Worm (Caenorhabditis elegans) whole organism, L4 larva: ENCODE results near the gene ddo-2.
"Not testable (repeated sequence)": the region's sequence is repeated elsewhere in the genome, so short reads cannot be mapped to it uniquely, and the experiment has no call there.

Experiments
- D1046.2 ChIP-seq: fragments of 200-800 bp; sonication (Bioruptor generic); IDR thresholded peaks from 2 replicates; pipeline ENCODE4 v1.3.6; 2022; ENCODE audit warnings: missing genetic modification characterization, missing compliant biosample characterization
- aly-2 ChIP-seq: sonication (generic microtip); optimal IDR thresholded peaks from 2 replicates; lab custom pipeline; 2018; ENCODE audit warnings: missing biosample characterization, missing genetic modification characterization
- ama-1 ChIP-seq: fragments of 150-350 bp; optimal IDR thresholded peaks from 2 replicates; lab custom pipeline; 2014; ENCODE audit warnings: inconsistent platforms, mixed read lengths
- arid-1 ChIP-seq: fragments of 200-800 bp; sonication (Bioruptor generic); conservative IDR thresholded peaks from 2 replicates; pipeline ENCODE4 v1.3.6; 2022; ENCODE audit warnings: missing genetic modification reagents, missing genetic modification characterization, missing compliant biosample characterization
- attf-4 ChIP-seq: sonication (generic microtip); optimal IDR thresholded peaks from 3 replicates; lab custom pipeline; 2017; ENCODE audit warnings: missing biosample characterization, missing genetic modification characterization
- ceh-44 ChIP-seq: fragments of 200-800 bp; sonication (Bioruptor generic); IDR thresholded peaks from 2 replicates; pipeline ENCODE4 v1.3.6; 2022; ENCODE audit warnings: missing genetic modification reagents, missing genetic modification characterization, missing compliant biosample characterization
- ctbp-1 ChIP-seq: fragments of 200-800 bp; sonication (Bioruptor generic); IDR thresholded peaks from 2 replicates; pipeline ENCODE4 v1.3.6; 2022; ENCODE audit warnings: missing genetic modification reagents, missing genetic modification characterization, missing compliant biosample characterization
- dmd-6 ChIP-seq: fragments of 200-800 bp; sonication (Bioruptor generic); IDR thresholded peaks from 2 replicates; pipeline ENCODE4 v1.3.6; 2022; ENCODE audit warnings: missing genetic modification reagents, missing genetic modification characterization, missing compliant biosample characterization
- dpl-1 ChIP-seq: fragments of 150-350 bp; optimal IDR thresholded peaks from 2 replicates; lab custom pipeline; 2014; ENCODE audit warnings: missing biosample characterization, missing genetic modification reagents, missing genetic modification characterization
- duxl-1 ChIP-seq: sonication (generic microtip); optimal IDR thresholded peaks from 2 replicates; lab custom pipeline; 2016; ENCODE audit warnings: mild to moderate bottlenecking, missing genetic modification characterization, moderate library complexity, missing compliant biosample characterization; ENCODE audit not compliant: poor library complexity
- dve-1 ChIP-seq: sonication (generic microtip); optimal IDR thresholded peaks from 2 replicates; lab custom pipeline; 2017; ENCODE audit warnings: antibody characterized with exemption, mild to moderate bottlenecking, missing genetic modification characterization, missing compliant biosample characterization; ENCODE audit not compliant: insufficient read depth
- egl-43 ChIP-seq: fragments of 200-800 bp; sonication (Bioruptor generic); IDR thresholded peaks from 2 replicates; pipeline ENCODE4 v1.3.6; 2022; ENCODE audit warnings: missing genetic modification reagents, missing genetic modification characterization, missing compliant biosample characterization
- fkh-10 ChIP-seq: fragments of 150-350 bp; optimal IDR thresholded peaks from 2 replicates; lab custom pipeline; 2014; ENCODE audit warnings: missing biosample characterization, missing genetic modification reagents, missing genetic modification characterization
- hif-1 ChIP-seq, 2 experiments: sonication (generic microtip); optimal IDR thresholded peaks; 2 replicates each; lab custom pipeline; 2016 to 2017; ENCODE audit warnings: missing compliant biosample characterization in 2 of 2, missing genetic modification characterization in 2 of 2, missing genetic modification reagents in 2 of 2, missing genotype in 2 of 2, mild to moderate bottlenecking in 1 of 2
- hlh-11 ChIP-seq: fragments of 200-800 bp; sonication (Bioruptor generic); optimal IDR thresholded peaks from 2 replicates; lab custom pipeline; 2018; ENCODE audit warnings: mild to moderate bottlenecking, missing genetic modification characterization, missing compliant biosample characterization
- hlh-30 ChIP-seq: sonication (generic microtip); optimal IDR thresholded peaks from 2 replicates; lab custom pipeline; 2017; ENCODE audit warnings: antibody characterized with exemption, mild to moderate bottlenecking, missing genetic modification characterization, missing compliant biosample characterization; ENCODE audit not compliant: insufficient read depth
- lin-38 ChIP-seq: fragments of 200-800 bp; sonication (Bioruptor generic); IDR thresholded peaks from 2 replicates; pipeline ENCODE4 v1.3.6; 2022; ENCODE audit warnings: missing genetic modification reagents, missing genetic modification characterization, missing compliant biosample characterization
- lir-3 ChIP-seq: sonication (generic microtip); optimal IDR thresholded peaks from 2 replicates; lab custom pipeline; 2016; ENCODE audit warnings: mild to moderate bottlenecking, missing genetic modification characterization, missing compliant biosample characterization
- lsy-2 ChIP-seq, 2 experiments: fragments of 150-350 bp in 1 of 2; sonication (generic microtip) in 1 of 2; optimal IDR thresholded peaks; 2 replicates each; lab custom pipeline; 2014 to 2017; ENCODE audit warnings: missing biosample characterization in 2 of 2, missing genetic modification characterization in 2 of 2
- madf-5 ChIP-seq, 2 experiments: fragments of 200-800 bp; sonication (Bioruptor generic); IDR thresholded peaks; 2 replicates each; pipeline ENCODE4 v1.3.6; 2022; ENCODE audit warnings: missing compliant biosample characterization in 2 of 2, missing genetic modification characterization in 2 of 2
- madf-9 ChIP-seq: fragments of 200-800 bp; sonication (Bioruptor generic); conservative IDR thresholded peaks from 2 replicates; pipeline ENCODE4 v1.3.6; 2022; ENCODE audit warnings: missing genetic modification reagents, missing genetic modification characterization, missing compliant biosample characterization
- mdl-1 ChIP-seq, 2 experiments: fragments of 150-350 bp in 1 of 2; sonication (generic microtip) in 1 of 2; optimal IDR thresholded peaks; 2 replicates each; lab custom pipeline; 2014 to 2017; ENCODE audit warnings: missing biosample characterization in 2 of 2, missing genetic modification characterization in 2 of 2
- mep-1 ChIP-seq: fragments of 150-350 bp; sonication (generic microtip); optimal IDR thresholded peaks from 3 replicates; lab custom pipeline; 2014; ENCODE audit warnings: missing biosample characterization, missing genetic modification characterization
- mes-2 ChIP-seq: sonication (generic microtip); optimal IDR thresholded peaks from 2 replicates; lab custom pipeline; 2016; ENCODE audit warnings: missing genotype, mild to moderate bottlenecking, missing genetic modification characterization, missing compliant biosample characterization; ENCODE audit not compliant: poor library complexity, severe bottlenecking
- mxl-3 ChIP-seq: fragments of 200-800 bp; sonication (Bioruptor generic); optimal IDR thresholded peaks from 2 replicates; lab custom pipeline; 2018; ENCODE audit warnings: mild to moderate bottlenecking, missing genetic modification characterization, missing compliant biosample characterization
- nhr-111 ChIP-seq: fragments of 200-800 bp; sonication (Bioruptor generic); optimal IDR thresholded peaks from 2 replicates; lab custom pipeline; 2018; ENCODE audit warnings: mild to moderate bottlenecking, missing genetic modification characterization, missing compliant biosample characterization
- nhr-28 ChIP-seq: fragments of 150-350 bp; optimal IDR thresholded peaks from 2 replicates; lab custom pipeline; 2014; ENCODE audit warnings: missing biosample characterization, missing genetic modification characterization
- nhr-41 ChIP-seq: fragments of 200-800 bp; sonication (Bioruptor generic); IDR thresholded peaks from 2 replicates; pipeline ENCODE4 v1.3.6; 2022; ENCODE audit warnings: missing genetic modification reagents, missing genetic modification characterization, missing compliant biosample characterization
- nhr-6 ChIP-seq: fragments of 150-350 bp; optimal IDR thresholded peaks from 2 replicates; lab custom pipeline; 2014; ENCODE audit warnings: missing biosample characterization, missing genetic modification characterization
- pha-4 ChIP-seq, 2 experiments: fragments of 150-350 bp in 1 of 2; fragments of 200-800 bp in 1 of 2; sonication (Bioruptor generic) in 1 of 2; IDR thresholded peaks in 1 of 2; optimal IDR thresholded peaks in 1 of 2; 2 replicates each; pipeline versions ENCODE4 v1.3.6 to Lab custom; 2014 to 2022; ENCODE audit warnings: missing genetic modification characterization in 2 of 2, missing genetic modification reagents in 2 of 2, missing biosample characterization in 1 of 2, missing compliant biosample characterization in 1 of 2
- snpc-4 ChIP-seq: fragments of 150-350 bp; optimal IDR thresholded peaks from 2 replicates; lab custom pipeline; 2014; ENCODE audit warnings: missing biosample characterization, missing genetic modification characterization
- tag-97 ChIP-seq: fragments of 200-800 bp; sonication (Bioruptor generic); IDR thresholded peaks from 2 replicates; pipeline ENCODE4 v1.3.6; 2022; ENCODE audit warnings: missing genetic modification characterization, missing compliant biosample characterization
- tra-1 ChIP-seq: fragments of 200-800 bp; sonication (Bioruptor generic); IDR thresholded peaks from 2 replicates; pipeline ENCODE4 v1.3.6; 2022; ENCODE audit warnings: missing genetic modification reagents, missing genetic modification characterization, missing compliant biosample characterization
- unc-130 ChIP-seq: sonication (generic microtip); optimal IDR thresholded peaks from 2 replicates; lab custom pipeline; 2016; ENCODE audit warnings: missing genetic modification reagents, missing genetic modification characterization, missing compliant biosample characterization
- unc-62 ChIP-seq, 3 experiments: fragments of 150-350 bp in 1 of 3; sonication (generic microtip); optimal IDR thresholded peaks in 2 of 3; peaks in 1 of 3; 1 replicate in 1 of 3; 2 replicates in 2 of 3; lab custom pipeline; 2014 to 2017; ENCODE audit warnings: missing biosample characterization in 3 of 3, missing genetic modification characterization in 3 of 3, missing genetic modification reagents in 3 of 3, missing genotype in 1 of 3
- vab-7 ChIP-seq: fragments of 200-800 bp; sonication (Bioruptor generic); IDR thresholded peaks from 2 replicates; pipeline ENCODE4 v1.3.6; 2022; ENCODE audit warnings: missing genetic modification reagents, missing genetic modification characterization, missing compliant biosample characterization
- zfp-2 ChIP-seq: sonication (generic microtip); optimal IDR thresholded peaks from 2 replicates; lab custom pipeline; 2016; ENCODE audit warnings: mild to moderate bottlenecking, missing genetic modification characterization, missing compliant biosample characterization
- zip-11 ChIP-seq: fragments of 200-800 bp; sonication (Bioruptor generic); IDR thresholded peaks from 2 replicates; pipeline ENCODE4 v1.3.6; 2022; ENCODE audit warnings: missing genetic modification characterization, missing compliant biosample characterization

The ddo-2 gene

ce11 chrV:7446965-7447364, 11.5 kb upstream of the ddo-2 start, which contains the start of gene F25E5.5:
Gene F25E5.5, plus strand, starts transcription at chrV:7447265.
- TF ChIP-seq hlh-30 (tag; lab: Kevin White, UChicago) (peak; percentile 14), madf-9 (GFP tag; lab: Robert Waterston, UW) (no peak), snpc-4 (tag; lab: Kevin White, UChicago) (no peak), nhr-28 (peak; percentile 44)

- TF ChIP-seq nhr-111 (GFP tag; lab: Kevin White, UChicago); lir-3 (tag; lab: Kevin White, UChicago); zip-11: not testable (repeated sequence)
Measured at ce11 chrV:7444331-7444730, 8.8 kb upstream of the ddo-2 start, which contains the start of gene nhr-141. Gene nhr-141, plus strand, starts transcription at chrV:7444661.

- TF ChIP-seq arid-1 (GFP tag; lab: Robert Waterston, UW) (0 out of 2 replicates have a peak, but pooled peaks have one; percentile 41), madf-5 (GFP tag; IDR thresholded peaks at IDR 0.05; lab: Robert Waterston, UW) (0 out of 4 replicates have a peak, but pooled peaks of 1 of the 2 experiments have one; percentile 17), vab-7 (GFP tag; lab: Robert Waterston, UW) (0 out of 2 replicates have a peak, but pooled peaks have one; percentile 25), zip-11 (peak; percentile 62; the same call in 1 of the 2 replicates), tag-97 (0 out of 2 replicates have a peak, but pooled peaks have one; percentile 36)
Measured at ce11 chrV:7443480-7443879, 8.0 kb upstream of the ddo-2 start.

- TF ChIP-seq attf-4 (tag; lab: Kevin White, UChicago) (no peak), ctbp-1 (GFP tag; lab: Robert Waterston, UW) (no peak), zfp-2 (tag; lab: Kevin White, UChicago) (no peak), lin-38 (no peak), mep-1 (tag; lab: Kevin White, UChicago) (no peak), mdl-1 (tag; optimal IDR thresholded peaks at IDR 0.05; lab: Kevin White, UChicago) (no peak), aly-2 (tag; lab: Kevin White, UChicago) (no peak), ceh-44 (no peak), unc-130 (GFP tag; lab: Kevin White, UChicago) (no peak), ama-1 (no peak), dmd-6 (no peak), mxl-3 (GFP tag; lab: Kevin White, UChicago) (no peak)
- TF ChIP-seq, all 104 proteins: peak for 0
Measured at ce11 chrV:7439807-7440206, 4.3 kb upstream of the ddo-2 start, which contains the start of gene try-13. Gene try-13, plus strand, starts transcription at chrV:7440107.

- TF ChIP-seq duxl-1 (tag; lab: Kevin White, UChicago) (no peak), nhr-28 (no peak), lsy-2 (tag; optimal IDR thresholded peaks at IDR 0.05; lab: Kevin White, UChicago) (no peak), dve-1 (tag; lab: Kevin White, UChicago) (no peak), nhr-41 (no peak), unc-130 (GFP tag; lab: Kevin White, UChicago) (no peak)
Measured at ce11 chrV:7437985-7438384, 2.5 kb upstream of the ddo-2 start, which contains the start of gene F25E5.16. Gene F25E5.16, plus strand, starts transcription at chrV:7438285.

- TF ChIP-seq fkh-10 (GFP tag; lab: Kevin White, UChicago) (peak; percentile 29), dpl-1 (GFP tag; lab: Kevin White, UChicago) (no peak), snpc-4 (tag; lab: Kevin White, UChicago) (no peak), mes-2 (peak; percentile 23), lsy-2 (tag; optimal IDR thresholded peaks at IDR 0.05; lab: Kevin White, UChicago) (peak in 1 of 2 experiments; percentile 16), egl-43 (GFP tag; lab: Robert Waterston, UW) (peak; percentile 72; the same call in 1 of the 2 replicates), tra-1 (GFP tag; lab: Robert Waterston, UW) (0 out of 2 replicates have a peak, but pooled peaks have one; percentile 11), unc-62 (GFP tag; optimal IDR thresholded peaks at IDR 0.05 in 1 of 2; lab: Kevin White, UChicago) (peak in 1 of 2 experiments; percentile 33), unc-62 (tag; optimal IDR thresholded peaks at IDR 0.05; lab: Kevin White, UChicago) (no peak), hlh-30 (tag; lab: Kevin White, UChicago) (peak; percentile 20), hlh-11 (peak; percentile 7), mxl-3 (GFP tag; lab: Kevin White, UChicago) (peak; percentile 16), pha-4 (GFP tag; IDR thresholded peaks at IDR 0.05; lab: Robert Waterston, UW) (no peak), pha-4 (tag; optimal IDR thresholded peaks at IDR 0.05; lab: Kevin White, UChicago) (no peak), mdl-1 (tag; optimal IDR thresholded peaks at IDR 0.05; lab: Kevin White, UChicago) (peak in 1 of 2 experiments; percentile 22), D1046.2 (GFP tag; lab: Robert Waterston, UW) (0 out of 2 replicates have a peak, but pooled peaks have one; percentile 40), vab-7 (GFP tag; lab: Robert Waterston, UW) (0 out of 2 replicates have a peak, but pooled peaks have one; percentile 6), nhr-6 (peak; percentile 2), hif-1 (tag; optimal IDR thresholded peaks at IDR 0.05; lab: Kevin White, UChicago) (peak in 1 of 2 experiments; percentile 3)
Measured at ce11 chrV:7437538-7437937, 2.0 kb upstream of the ddo-2 start, which contains the start of gene F25E5.9. Gene F25E5.9, minus strand, starts transcription at chrV:7437919.
